Fruit fly (Drosophila melanogaster) whole organism, embryonic: Measurements from ENCODE around the gene nerfin-2.

ENCODE experiments used
- CG10321 ChIP-seq: fragments of 200-800 bp; sonication (Bioruptor generic); IDR thresholded peaks from 2 replicates; pipeline ENCODE4 v1.3.6; 2022; ENCODE audit warnings: missing biosample characterization, missing genetic modification characterization
- CG10565 ChIP-seq: fragments of 200-800 bp; sonication (Bioruptor generic); optimal IDR thresholded peaks from 3 replicates; lab custom pipeline; 2016; ENCODE audit warnings: missing biosample characterization, mild to moderate bottlenecking, missing genetic modification characterization
- CG13123 ChIP-seq: fragments of 200-800 bp; sonication (Bioruptor generic); optimal IDR thresholded peaks from 2 replicates; lab custom pipeline; 2016; ENCODE audit warnings: missing biosample characterization, missing genetic modification characterization
- CG15479 ChIP-seq: fragments of 200-800 bp; sonication (Bioruptor generic); optimal IDR thresholded peaks from 3 replicates; lab custom pipeline; 2019; ENCODE audit warnings: missing biosample characterization, mild to moderate bottlenecking, missing genetic modification characterization, moderate library complexity
- CG1603 ChIP-seq: fragments of 200-800 bp; sonication (Bioruptor generic); optimal IDR thresholded peaks from 2 replicates; lab custom pipeline; 2019; ENCODE audit warnings: missing biosample characterization, mild to moderate bottlenecking, missing genetic modification characterization, moderate library complexity
- CG1647 ChIP-seq: fragments of 200-800 bp; sonication (Bioruptor generic); optimal IDR thresholded peaks from 3 replicates; lab custom pipeline; 2016; ENCODE audit warnings: missing biosample characterization, missing genetic modification characterization
- CG17328 ChIP-seq: fragments of 200-800 bp; sonication (Bioruptor generic); IDR thresholded peaks from 2 replicates; pipeline ENCODE4 v1.3.6; 2022; ENCODE audit warnings: missing biosample characterization, missing genetic modification characterization
- CG18619 ChIP-seq: fragments of 200-800 bp; sonication (Bioruptor generic); optimal IDR thresholded peaks from 3 replicates; lab custom pipeline; 2017; ENCODE audit warnings: missing biosample characterization, mild to moderate bottlenecking, missing genetic modification characterization
- CG2202 ChIP-seq: fragments of 200-800 bp; sonication (Bioruptor generic); optimal IDR thresholded peaks from 2 replicates; lab custom pipeline; 2018; ENCODE audit warnings: missing biosample characterization, mild to moderate bottlenecking, missing genetic modification characterization
- CG2889 ChIP-seq: fragments of 200-800 bp; sonication (Bioruptor generic); IDR thresholded peaks from 3 replicates; pipeline ENCODE4 v1.3.6; 2022; ENCODE audit warnings: missing biosample characterization, missing genetic modification characterization
- CG3407 ChIP-seq: fragments of 200-800 bp; sonication (Bioruptor generic); optimal IDR thresholded peaks from 2 replicates; lab custom pipeline; 2018; ENCODE audit warnings: missing biosample characterization, mild to moderate bottlenecking, missing genetic modification characterization
- CG6689 ChIP-seq: fragments of 200-800 bp; sonication (Bioruptor generic); IDR thresholded peaks from 2 replicates; pipeline ENCODE4 v1.3.6; 2022; ENCODE audit warnings: missing biosample characterization, missing genetic modification characterization
- CG7556 ChIP-seq: fragments of 200-800 bp; sonication (Bioruptor generic); optimal IDR thresholded peaks from 2 replicates; lab custom pipeline; 2017; ENCODE audit warnings: missing biosample characterization, mild to moderate bottlenecking, missing genetic modification characterization
- CG7963 ChIP-seq: fragments of 200-800 bp; sonication (Bioruptor generic); IDR thresholded peaks from 3 replicates; pipeline ENCODE4 v1.3.6; 2022; ENCODE audit warnings: missing biosample characterization, missing genetic modification characterization; ENCODE audit not compliant: partially characterized antibody
- CG8290 ChIP-seq, 3 experiments: fragments of 200-800 bp; sonication (Bioruptor generic); optimal IDR thresholded peaks; 2 replicates each; lab custom pipeline; 2016 to 2019; ENCODE audit warnings: missing biosample characterization in 3 of 3, missing genetic modification characterization in 3 of 3, mild to moderate bottlenecking in 2 of 3, moderate library complexity in 1 of 3
- CG9932 ChIP-seq: fragments of 200-800 bp; sonication (Bioruptor generic); IDR thresholded peaks from 2 replicates; pipeline ENCODE4 v1.3.6; 2022; ENCODE audit warnings: missing biosample characterization, missing genetic modification characterization
- CTCF ChIP-seq: fragments of 200-800 bp; sonication (Bioruptor generic); optimal IDR thresholded peaks from 2 replicates; lab custom pipeline; 2017; ENCODE audit warnings: missing biosample characterization, mild to moderate bottlenecking, missing genetic modification characterization, moderate library complexity
- Chrac-16 ChIP-seq: fragments of 200-800 bp; sonication (Bioruptor generic); optimal IDR thresholded peaks from 3 replicates; lab custom pipeline; 2016; ENCODE audit warnings: missing biosample characterization, missing genetic modification characterization
- D19B ChIP-seq: fragments of 200-800 bp; sonication (Bioruptor generic); optimal IDR thresholded peaks from 2 replicates; lab custom pipeline; 2017; ENCODE audit warnings: missing biosample characterization, mild to moderate bottlenecking, missing genetic modification characterization
- Dfd ChIP-seq, 2 experiments: fragments of >200 bp; optimal IDR thresholded peaks; 2 replicates each; lab custom pipeline; 2017; ENCODE audit warnings: missing biosample characterization in 2 of 2, missing genetic modification characterization in 2 of 2
- E2f2 ChIP-seq: fragments of 200-800 bp; sonication (Bioruptor generic); IDR thresholded peaks from 2 replicates; pipeline ENCODE4 v1.3.6; 2022; ENCODE audit warnings: missing biosample characterization, missing genetic modification characterization
- ERR ChIP-seq: fragments of 200-800 bp; sonication (Bioruptor generic); optimal IDR thresholded peaks from 2 replicates; lab custom pipeline; 2016; ENCODE audit warnings: missing biosample characterization, missing genetic modification characterization
- HLH54F ChIP-seq: fragments of 200-800 bp; sonication (Bioruptor generic); optimal IDR thresholded peaks from 3 replicates; lab custom pipeline; 2016; ENCODE audit warnings: missing biosample characterization, missing genetic modification characterization
- Hey ChIP-seq: fragments of 200-800 bp; sonication (Bioruptor generic); optimal IDR thresholded peaks from 3 replicates; lab custom pipeline; 2018; ENCODE audit warnings: missing biosample characterization, mild to moderate bottlenecking, missing genetic modification characterization
- Lhr ChIP-seq: fragments of 200-800 bp; sonication (Bioruptor generic); optimal IDR thresholded peaks from 3 replicates; lab custom pipeline; 2017; ENCODE audit warnings: mild to moderate bottlenecking, missing biosample characterization, missing genetic modification reagents, missing genetic modification characterization
- Med ChIP-seq: fragments of 200-800 bp; sonication (Bioruptor generic); peaks from one replicate; lab custom pipeline; 2016; ENCODE audit warnings: missing biosample characterization, missing genetic modification characterization, mild to moderate bottlenecking, inconsistent platforms, moderate library complexity
- Mes4 ChIP-seq: fragments of 200-800 bp; sonication (Bioruptor generic); optimal IDR thresholded peaks from 2 replicates; lab custom pipeline; 2016; ENCODE audit warnings: missing biosample characterization, missing genetic modification characterization
- Optix ChIP-seq: fragments of 200-800 bp; sonication (Bioruptor generic); IDR thresholded peaks from 3 replicates; pipeline ENCODE4 v1.3.6; 2022; ENCODE audit warnings: missing biosample characterization, missing genetic modification characterization
- Sry-δ ChIP-seq: fragments of 200-800 bp; sonication (Bioruptor generic); optimal IDR thresholded peaks from 2 replicates; lab custom pipeline; 2016; ENCODE audit warnings: missing biosample characterization, missing genetic modification characterization
- Ssrp ChIP-seq: fragments of 200-800 bp; sonication (Bioruptor generic); optimal IDR thresholded peaks from 2 replicates; lab custom pipeline; 2018; ENCODE audit warnings: missing biosample characterization, mild to moderate bottlenecking, missing genetic modification characterization, moderate library complexity
- corto ChIP-seq: fragments of 200-800 bp; sonication (Bioruptor generic); optimal IDR thresholded peaks from 2 replicates; lab custom pipeline; 2016; ENCODE audit warnings: missing biosample characterization, mild to moderate bottlenecking, missing genetic modification characterization, moderate library complexity
- da ChIP-seq: fragments of 200-800 bp; sonication (Bioruptor generic); optimal IDR thresholded peaks from 2 replicates; lab custom pipeline; 2016; ENCODE audit warnings: missing biosample characterization, missing genetic modification characterization
- dati ChIP-seq: fragments of 200-800 bp; sonication (Bioruptor generic); IDR thresholded peaks from 2 replicates; pipeline ENCODE4 v1.3.6; 2022; ENCODE audit warnings: missing biosample characterization, missing genetic modification characterization
- dmrt99B ChIP-seq: fragments of 200-800 bp; sonication (Bioruptor generic); optimal IDR thresholded peaks from 2 replicates; lab custom pipeline; 2018; ENCODE audit warnings: missing biosample characterization, mild to moderate bottlenecking, missing genetic modification characterization, moderate library complexity
- gce ChIP-seq: fragments of 200-800 bp; sonication (Bioruptor generic); IDR thresholded peaks from 3 replicates; pipeline ENCODE4 v1.3.6; 2022; ENCODE audit warnings: missing biosample characterization, missing genetic modification characterization
- grn ChIP-seq: fragments of 200-800 bp; sonication (Bioruptor generic); optimal IDR thresholded peaks from 3 replicates; lab custom pipeline; 2017; ENCODE audit warnings: missing biosample characterization, missing genetic modification characterization
- gt ChIP-seq: fragments of 200-800 bp; sonication (Bioruptor generic); IDR thresholded peaks from 2 replicates; pipeline ENCODE4 v1.3.6; 2022; ENCODE audit warnings: missing biosample characterization, missing genetic modification characterization
- hth ChIP-seq: fragments of >200 bp; optimal IDR thresholded peaks from 2 replicates; lab custom pipeline; 2017; ENCODE audit warnings: inconsistent platforms
- inv ChIP-seq: fragments of 200-800 bp; sonication (Bioruptor generic); IDR thresholded peaks from 2 replicates; pipeline ENCODE4 v1.3.6; 2022; ENCODE audit warnings: missing biosample characterization, missing genetic modification characterization; ENCODE audit not compliant: partially characterized antibody
- lov ChIP-seq, 2 experiments: fragments of 200-800 bp in 1 of 2; fragments of >200 bp in 1 of 2; sonication (Bioruptor generic) in 1 of 2; IDR thresholded peaks in 1 of 2; optimal IDR thresholded peaks in 1 of 2; 2 replicates in 1 of 2; 3 replicates in 1 of 2; pipeline versions ENCODE4 v1.3.6 to Lab custom; 2017 to 2022; ENCODE audit warnings: missing biosample characterization in 1 of 2, missing genetic modification characterization in 1 of 2
- nerfin-1 ChIP-seq: fragments of 200-800 bp; sonication (Bioruptor generic); optimal IDR thresholded peaks from 3 replicates; lab custom pipeline; 2019; ENCODE audit warnings: missing biosample characterization, mild to moderate bottlenecking, missing genetic modification characterization, moderate library complexity
- nmo ChIP-seq: fragments of 200-800 bp; sonication (Bioruptor generic); optimal IDR thresholded peaks from 2 replicates; lab custom pipeline; 2018; ENCODE audit warnings: missing biosample characterization, mild to moderate bottlenecking, missing genetic modification characterization, moderate library complexity
- org-1 ChIP-seq: fragments of 200-800 bp; sonication (Bioruptor generic); optimal IDR thresholded peaks from 2 replicates; lab custom pipeline; 2017; ENCODE audit warnings: missing biosample characterization, missing genetic modification characterization
- otp ChIP-seq: fragments of 200-800 bp; sonication (Bioruptor generic); IDR thresholded peaks from 3 replicates; pipeline ENCODE4, ENCODE4 v1.3.6; 2022; ENCODE audit warnings: missing biosample characterization, missing genetic modification characterization
- ranshi ChIP-seq: fragments of 200-800 bp; sonication (Bioruptor generic); IDR thresholded peaks from 2 replicates; pipeline ENCODE4 v1.3.6; 2022; ENCODE audit warnings: missing biosample characterization, missing genetic modification characterization
- repo ChIP-seq: fragments of 200-800 bp; sonication (Bioruptor generic); optimal IDR thresholded peaks from 2 replicates; lab custom pipeline; 2016; ENCODE audit warnings: missing biosample characterization, missing genetic modification characterization
- sima ChIP-seq: fragments of 200-800 bp; sonication (Bioruptor generic); optimal IDR thresholded peaks from 2 replicates; lab custom pipeline; 2016; ENCODE audit warnings: missing biosample characterization, missing genetic modification characterization
- trem ChIP-seq: fragments of 200-800 bp; optimal IDR thresholded peaks from 3 replicates; lab custom pipeline; 2019; ENCODE audit warnings: missing biosample characterization, mild to moderate bottlenecking, missing genetic modification characterization, moderate library complexity
- ttk ChIP-seq: fragments of 200-800 bp; sonication (Bioruptor generic); IDR thresholded peaks from 2 replicates; pipeline ENCODE4 v2.1.2; 2022; ENCODE audit warnings: missing biosample characterization, missing genetic modification characterization
- vvl ChIP-seq: fragments of 200-800 bp; sonication (Bioruptor generic); IDR thresholded peaks from 2 replicates; pipeline ENCODE4 v1.3.6; 2022; ENCODE audit warnings: missing biosample characterization, missing genetic modification characterization

nerfin-2 gene

dm6 chr3R:10079267-10079987 is 8.5 kb downstream of the nerfin-2 start (continued):
- TF ChIP-seq Mes4 (GFP tag; lab: Kevin White, UChicago) (no peak), org-1 (GFP tag; lab: Kevin White, UChicago) (no peak), ttk (no peak; the same call in 1 of the 2 replicates), nmo (GFP tag; lab: Kevin White, UChicago) (peak; percentile 38), dati (no peak), D19B (no peak), CG10321 (peak; percentile 42; the same call in 1 of the 2 replicates), CG15479 (GFP tag; lab: Kevin White, UChicago) (no peak), dmrt99B (peak; percentile 57), CG1647 (no peak), CG9932 (GFP tag; lab: Robert Waterston, UW) (no peak), Lhr (GFP tag; lab: Kevin White, UChicago) (no peak), lov (optimal IDR thresholded peaks at IDR 0.05; lab: Kevin White, UChicago) (no peak), lov (GFP tag; IDR thresholded peaks at IDR 0.05; lab: Robert Waterston, UW) (no peak), ERR (GFP tag; lab: Kevin White, UChicago) (no peak), HLH54F (GFP tag; lab: Kevin White, UChicago) (no peak), E2f2 (GFP tag; lab: Robert Waterston, UW) (no peak), CG7963 (no peak), CG2889 (GFP tag; lab: Robert Waterston, UW) (no peak), CTCF (GFP tag; lab: Kevin White, UChicago) (no peak), gce (GFP tag; lab: Robert Waterston, UW) (0 out of 3 replicates have a peak, but pooled peaks have one; percentile 11), CG10565 (GFP tag; lab: Kevin White, UChicago) (no peak), hth (lab: Kevin White, UChicago) (no peak), repo (GFP tag; lab: Kevin White, UChicago) (no peak), CG3407 (GFP tag; lab: Kevin White, UChicago) (no peak), CG13123 (GFP tag; lab: Kevin White, UChicago) (no peak), corto (no peak), Chrac-16 (GFP tag; lab: Kevin White, UChicago) (peak; percentile 11), trem (no peak), Hey (tag; lab: Kevin White, UChicago) (no peak), CG7556 (no peak), Optix (GFP tag; lab: Robert Waterston, UW) (no peak), Sry-δ (GFP tag; lab: Kevin White, UChicago) (peak; percentile 1), CG1603 (peak; percentile 59), Ssrp (tag; lab: Kevin White, UChicago) (peak; percentile 25), CG18619 (GFP tag; lab: Kevin White, UChicago) (no peak), gt (GFP tag; lab: Robert Waterston, UW) (no peak), Med (peak; percentile 57), CG6689 (GFP tag; lab: Robert Waterston, UW) (peak; percentile 44; the same call in 1 of the 2 replicates), Dfd (GFP tag; optimal IDR thresholded peaks at IDR 0.05; lab: Kevin White, UChicago) (no peak), CG8290 (GFP tag; optimal IDR thresholded peaks at IDR 0.05; lab: Kevin White, UChicago) (no peak), CG8290 (tag; optimal IDR thresholded peaks at IDR 0.05; lab: Kevin White, UChicago) (no peak), ranshi (GFP tag; lab: Robert Waterston, UW) (peak; percentile 40; the same call in 1 of the 2 replicates), nerfin-1 (tag; lab: Kevin White, UChicago) (no peak), CG2202 (tag; lab: Kevin White, UChicago) (no peak), inv (GFP tag; lab: Robert Waterston, UW) (no peak), otp (GFP tag; lab: Robert Waterston, UW) (no peak), CG17328 (GFP tag; lab: Robert Waterston, UW) (no peak; the same call in 1 of the 2 replicates), grn (GFP tag; lab: Kevin White, UChicago) (no peak), da (no peak), vvl (peak; percentile 61), sima (GFP tag; lab: Kevin White, UChicago) (no peak)
